Worm (Caenorhabditis elegans) whole organism, young adult: ENCODE results near the gene R05D3.3.

Source experiments
- B0261.1 ChIP-seq: sonication (generic microtip); optimal IDR thresholded peaks from 2 replicates; lab custom pipeline; 2016; ENCODE audit warnings: mild to moderate bottlenecking, missing genetic modification characterization, moderate library complexity, missing compliant biosample characterization
- C17E4.6 ChIP-seq: fragments of 200-800 bp; sonication (Bioruptor generic); IDR thresholded peaks from 2 replicates; pipeline ENCODE4 v1.3.6; 2022; ENCODE audit warnings: missing genetic modification reagents, missing genetic modification characterization, missing compliant biosample characterization
- F10E7.11 ChIP-seq: sonication (generic microtip); optimal IDR thresholded peaks from 2 replicates; lab custom pipeline; 2017; ENCODE audit warnings: mild to moderate bottlenecking, missing genetic modification characterization, moderate library complexity, missing compliant biosample characterization
- F22D6.2 ChIP-seq: sonication (generic microtip); optimal IDR thresholded peaks from 2 replicates; lab custom pipeline; 2016; ENCODE audit warnings: mild to moderate bottlenecking, missing genetic modification characterization, missing compliant biosample characterization
- F23B12.7 ChIP-seq: sonication (generic microtip); optimal IDR thresholded peaks from 2 replicates; lab custom pipeline; 2017; ENCODE audit warnings: missing genetic modification characterization, mild to moderate bottlenecking, missing compliant biosample characterization, antibody characterized with exemption, moderate library complexity; ENCODE audit not compliant: insufficient read depth
- F33H1.4 ChIP-seq: fragments of 200-800 bp; sonication (Bioruptor generic); IDR thresholded peaks from 2 replicates; pipeline ENCODE4 v1.3.6; 2022; ENCODE audit warnings: missing genetic modification reagents, missing genetic modification characterization, missing compliant biosample characterization
- F49E8.2 ChIP-seq: sonication (generic microtip); optimal IDR thresholded peaks from 3 replicates; lab custom pipeline; 2017; ENCODE audit warnings: missing genetic modification characterization, mild to moderate bottlenecking, missing compliant biosample characterization, antibody characterized with exemption, moderate library complexity; ENCODE audit not compliant: insufficient read depth
- F52B5.7 ChIP-seq: sonication (generic microtip); optimal IDR thresholded peaks from 2 replicates; lab custom pipeline; 2016; ENCODE audit warnings: mild to moderate bottlenecking, missing genetic modification characterization, missing compliant biosample characterization
- F57A8.1 ChIP-seq: fragments of 200-800 bp; sonication (Bioruptor generic); optimal IDR thresholded peaks from 2 replicates; lab custom pipeline; 2018; ENCODE audit warnings: mild to moderate bottlenecking, missing genetic modification characterization, moderate library complexity, missing compliant biosample characterization
- F57C9.4 ChIP-seq: sonication (generic microtip); optimal IDR thresholded peaks from 2 replicates; lab custom pipeline; 2017; ENCODE audit warnings: mild to moderate bottlenecking, missing genetic modification characterization, missing compliant biosample characterization
- T07F8.4 ChIP-seq: sonication (generic microtip); optimal IDR thresholded peaks from 2 replicates; lab custom pipeline; 2016; ENCODE audit warnings: mild to moderate bottlenecking, missing genetic modification characterization, moderate library complexity, missing compliant biosample characterization
- T26A5.8 ChIP-seq: sonication (generic microtip); optimal IDR thresholded peaks from 2 replicates; lab custom pipeline; 2016; ENCODE audit warnings: missing genetic modification characterization, missing compliant biosample characterization
- Y53F4B.3 ChIP-seq: fragments of 200-800 bp; sonication (Bioruptor generic); IDR thresholded peaks from 2 replicates; pipeline ENCODE4 v1.3.6; 2022; ENCODE audit warnings: missing genetic modification reagents, missing genetic modification characterization, missing compliant biosample characterization
- Y53G8AR.9 ChIP-seq: fragments of 200-800 bp; sonication (Bioruptor generic); conservative IDR thresholded peaks from 2 replicates; pipeline ENCODE4 v1.3.6; 2022; ENCODE audit warnings: missing genetic modification reagents, missing genetic modification characterization, missing compliant biosample characterization
- Y67H2A.10 ChIP-seq: fragments of 200-800 bp; sonication (Bioruptor generic); conservative IDR thresholded peaks from 2 replicates; pipeline ENCODE4 v1.3.6; 2022; ENCODE audit warnings: missing genetic modification reagents, missing genetic modification characterization, missing compliant biosample characterization
- Y95B8A.8 ChIP-seq: fragments of 200-800 bp; sonication (Bioruptor generic); IDR thresholded peaks from 2 replicates; pipeline ENCODE4 v1.3.6; 2022; ENCODE audit warnings: missing genetic modification reagents, missing genetic modification characterization, missing compliant biosample characterization
- ZK185.1 ChIP-seq: sonication (generic microtip); optimal IDR thresholded peaks from 2 replicates; lab custom pipeline; 2016; ENCODE audit warnings: mild to moderate bottlenecking, missing genetic modification characterization, missing compliant biosample characterization; ENCODE audit not compliant: poor library complexity, severe bottlenecking
- cebp-1 ChIP-seq, 2 experiments: fragments of 200-800 bp in 1 of 2; sonication (Bioruptor generic) in 1 of 2; sonication (generic microtip) in 1 of 2; IDR thresholded peaks in 1 of 2; optimal IDR thresholded peaks in 1 of 2; 2 replicates each; pipeline versions ENCODE4 v1.3.6 to Lab custom; 2017 to 2022; ENCODE audit warnings: missing compliant biosample characterization in 2 of 2, missing genetic modification characterization in 2 of 2, mild to moderate bottlenecking in 1 of 2, missing genetic modification reagents in 1 of 2, moderate library complexity in 1 of 2
- ceh-79 ChIP-seq: sonication (generic microtip); optimal IDR thresholded peaks from 2 replicates; lab custom pipeline; 2017; ENCODE audit warnings: mild to moderate bottlenecking, missing genetic modification characterization, missing compliant biosample characterization
- ceh-91 ChIP-seq: fragments of 200-800 bp; sonication (Bioruptor generic); IDR thresholded peaks from 2 replicates; pipeline ENCODE4 v1.3.6; 2022; ENCODE audit warnings: missing genetic modification reagents, missing genetic modification characterization, missing compliant biosample characterization
- chd-7 ChIP-seq: sonication (generic microtip); optimal IDR thresholded peaks from 2 replicates; lab custom pipeline; 2016; ENCODE audit warnings: mild to moderate bottlenecking, missing genetic modification characterization, moderate library complexity, missing compliant biosample characterization
- dpl-1 ChIP-seq: fragments of 150-350 bp; optimal IDR thresholded peaks from 2 replicates; lab custom pipeline; 2014; ENCODE audit warnings: missing biosample characterization, missing genetic modification reagents, missing genetic modification characterization
- efl-1 ChIP-seq: fragments of 150-350 bp; optimal IDR thresholded peaks from 2 replicates; lab custom pipeline; 2014; ENCODE audit warnings: missing biosample characterization, missing genetic modification reagents, missing genetic modification characterization
- egl-44 ChIP-seq: fragments of 200-800 bp; sonication (Bioruptor generic); IDR thresholded peaks from 2 replicates; pipeline ENCODE4 v1.3.6; 2022; ENCODE audit warnings: missing genetic modification reagents, missing genetic modification characterization, missing compliant biosample characterization
- hlh-12 ChIP-seq: sonication (generic microtip); optimal IDR thresholded peaks from 2 replicates; lab custom pipeline; 2016; ENCODE audit warnings: missing genetic modification characterization, missing compliant biosample characterization
- hsf-1 ChIP-seq: fragments of 200-800 bp; sonication (Bioruptor generic); IDR thresholded peaks from 2 replicates; pipeline ENCODE4 v1.3.6; 2022; ENCODE audit warnings: missing genetic modification reagents, missing genetic modification characterization, missing compliant biosample characterization
- lir-1 ChIP-seq: fragments of 200-800 bp; sonication (Bioruptor generic); conservative IDR thresholded peaks from 2 replicates; pipeline ENCODE4 v1.3.6; 2022; ENCODE audit warnings: missing genetic modification reagents, missing genetic modification characterization, missing compliant biosample characterization
- lsl-1 ChIP-seq: fragments of 200-800 bp; sonication (Bioruptor generic); optimal IDR thresholded peaks from 2 replicates; lab custom pipeline; 2018; ENCODE audit warnings: mild to moderate bottlenecking, missing genetic modification characterization, moderate library complexity, missing compliant biosample characterization
- mel-28 ChIP-seq: sonication (generic microtip); optimal IDR thresholded peaks from 2 replicates; lab custom pipeline; 2016; ENCODE audit warnings: borderline replicate concordance, mild to moderate bottlenecking, missing genetic modification characterization, missing compliant biosample characterization
- nfya-2 ChIP-seq: fragments of 200-800 bp; sonication (Bioruptor generic); IDR thresholded peaks from 2 replicates; pipeline ENCODE4 v1.3.6; 2022; ENCODE audit warnings: missing genetic modification reagents, missing genetic modification characterization, missing compliant biosample characterization
- nfyb-1 ChIP-seq: fragments of 200-800 bp; sonication (Bioruptor generic); IDR thresholded peaks from 2 replicates; pipeline ENCODE4 v1.3.6; 2022; ENCODE audit warnings: missing genetic modification reagents, missing genetic modification characterization, missing compliant biosample characterization
- nhr-179 ChIP-seq: sonication (generic microtip); optimal IDR thresholded peaks from 2 replicates; lab custom pipeline; 2016; ENCODE audit warnings: mild to moderate bottlenecking, missing genetic modification characterization, missing compliant biosample characterization
- nhr-27 ChIP-seq: fragments of 200-800 bp; sonication (Bioruptor generic); optimal IDR thresholded peaks from 2 replicates; lab custom pipeline; 2018; ENCODE audit warnings: mild to moderate bottlenecking, missing genetic modification characterization, moderate library complexity, missing compliant biosample characterization
- pbrm-1 ChIP-seq: fragments of 200-800 bp; sonication (Bioruptor generic); IDR thresholded peaks from 2 replicates; pipeline ENCODE4 v1.3.6; 2022; ENCODE audit warnings: missing genetic modification reagents, missing genetic modification characterization, missing compliant biosample characterization
- rec-8 ChIP-seq, 2 experiments: sonication (generic microtip); optimal IDR thresholded peaks; 2 replicates each; lab custom pipeline; 2016; ENCODE audit warnings: mild to moderate bottlenecking in 2 of 2, missing genetic modification characterization in 2 of 2, missing genetic modification reagents in 2 of 2, missing genotype in 2 of 2, missing biosample characterization in 1 of 2, missing compliant biosample characterization in 1 of 2, moderate library complexity in 1 of 2
- sea-2 ChIP-seq: fragments of 200-800 bp; sonication (Bioruptor generic); IDR thresholded peaks from 2 replicates; pipeline ENCODE4 v1.3.6; 2022; ENCODE audit warnings: missing genetic modification characterization, missing compliant biosample characterization
- snpc-1.3 ChIP-seq: sonication (generic microtip); optimal IDR thresholded peaks from 2 replicates; lab custom pipeline; 2017; ENCODE audit warnings: missing genetic modification characterization, mild to moderate bottlenecking, missing compliant biosample characterization, antibody characterized with exemption, moderate library complexity, missing genotype, missing genetic modification reagents; ENCODE audit not compliant: insufficient read depth
- snpc-3.4 ChIP-seq: sonication (generic microtip); optimal IDR thresholded peaks from 2 replicates; lab custom pipeline; 2017; ENCODE audit warnings: missing genetic modification characterization, mild to moderate bottlenecking, missing compliant biosample characterization, antibody characterized with exemption, moderate library complexity, missing genotype, missing genetic modification reagents
- somi-1 ChIP-seq: fragments of 200-800 bp; sonication (Bioruptor generic); optimal IDR thresholded peaks from 2 replicates; lab custom pipeline; 2018; ENCODE audit warnings: mild to moderate bottlenecking, missing genetic modification characterization, missing compliant biosample characterization
- sptf-2 ChIP-seq: fragments of 200-800 bp; sonication (Bioruptor generic); optimal IDR thresholded peaks from 2 replicates; lab custom pipeline; 2018; ENCODE audit warnings: mild to moderate bottlenecking, missing genetic modification characterization, missing compliant biosample characterization
- tbx-9 ChIP-seq: sonication (generic microtip); optimal IDR thresholded peaks from 2 replicates; lab custom pipeline; 2016; ENCODE audit warnings: borderline replicate concordance, missing genetic modification characterization, inconsistent platforms, missing compliant biosample characterization
- tlf-1 ChIP-seq: fragments of 200-800 bp; sonication (Bioruptor generic); optimal IDR thresholded peaks from 2 replicates; lab custom pipeline; 2018; ENCODE audit warnings: mild to moderate bottlenecking, missing genetic modification characterization, missing compliant biosample characterization
- ztf-22 ChIP-seq: fragments of 200-800 bp; sonication (Bioruptor generic); optimal IDR thresholded peaks from 2 replicates; lab custom pipeline; 2018; ENCODE audit warnings: mild to moderate bottlenecking, missing genetic modification characterization, moderate library complexity, missing compliant biosample characterization
- ztf-25 ChIP-seq: fragments of 200-800 bp; sonication (Bioruptor generic); IDR thresholded peaks from 2 replicates; pipeline ENCODE4 v1.3.6; 2022; ENCODE audit warnings: missing genetic modification reagents, missing genetic modification characterization, missing compliant biosample characterization
- ztf-26 ChIP-seq: sonication (generic microtip); optimal IDR thresholded peaks from 2 replicates; lab custom pipeline; 2017; ENCODE audit warnings: missing genetic modification characterization, missing compliant biosample characterization
- ztf-6 ChIP-seq: fragments of 200-800 bp; sonication (Bioruptor generic); IDR thresholded peaks from 2 replicates; pipeline ENCODE4 v1.3.6; 2022; ENCODE audit warnings: missing genetic modification reagents, missing genetic modification characterization, missing compliant biosample characterization

Gene R05D3.3

ce11 chrIII:8319100-8319499 lies 44.7 kb upstream of the R05D3.3 start, which contains the start of gene F10E9.11:
Gene F10E9.11, minus strand, starts transcription at chrIII:8319260.
- TF ChIP-seq F33H1.4 (GFP tag; lab: Robert Waterston, UW) (peak; percentile 71), C17E4.6 (GFP tag; lab: Robert Waterston, UW) (0 out of 2 replicates have a peak, but pooled peaks have one; percentile 37), F57A8.1 (GFP tag; lab: Kevin White, UChicago) (no peak), hlh-12 (tag; lab: Kevin White, UChicago) (no peak), F57C9.4 (no peak), F10E7.11 (no peak), T07F8.4 (tag; lab: Kevin White, UChicago) (no peak), efl-1 (peak; percentile 90), hsf-1 (0 out of 2 replicates have a peak, but pooled peaks have one; percentile 5), ztf-25 (GFP tag; lab: Robert Waterston, UW) (0 out of 2 replicates have a peak, but pooled peaks have one; percentile 55), nfyb-1 (GFP tag; lab: Robert Waterston, UW) (peak; percentile 64), rec-8 (tag; optimal IDR thresholded peaks at IDR 0.05; lab: Kevin White, UChicago) (peak in 1 of 2 experiments; percentile 66), lir-1 (peak; percentile 82), somi-1 (GFP tag; lab: Kevin White, UChicago) (no peak), snpc-3.4 (tag; lab: Kevin White, UChicago) (no peak), F52B5.7 (no peak), F49E8.2 (tag; lab: Kevin White, UChicago) (peak; percentile 13), nfya-2 (GFP tag; lab: Robert Waterston, UW) (no peak), ztf-6 (GFP tag; lab: Robert Waterston, UW) (peak; percentile 72; the same call in 1 of the 2 replicates), sea-2 (GFP tag; lab: Robert Waterston, UW) (no peak), Y53F4B.3 (GFP tag; lab: Robert Waterston, UW) (no peak), nhr-179 (tag; lab: Kevin White, UChicago) (no peak), Y67H2A.10 (GFP tag; lab: Robert Waterston, UW) (no peak; the same call in 1 of the 2 replicates), cebp-1 (GFP tag; IDR thresholded peaks at IDR 0.05; lab: Robert Waterston, UW) (0 out of 2 replicates have a peak, but pooled peaks have one; percentile 25), cebp-1 (tag; optimal IDR thresholded peaks at IDR 0.05; lab: Kevin White, UChicago) (no peak), ceh-91 (GFP tag; lab: Robert Waterston, UW) (0 out of 2 replicates have a peak, but pooled peaks have one; percentile 55), B0261.1 (no peak), lsl-1 (GFP tag; lab: Kevin White, UChicago) (peak; percentile 69), T26A5.8 (no peak), sptf-2 (GFP tag; lab: Kevin White, UChicago) (no peak), tlf-1 (GFP tag; lab: Kevin White, UChicago) (peak; percentile 28), pbrm-1 (GFP tag; lab: Robert Waterston, UW) (peak; percentile 78), snpc-1.3 (peak; percentile 43), tbx-9 (tag; lab: Kevin White, UChicago) (no peak), egl-44 (GFP tag; lab: Robert Waterston, UW) (no peak), F23B12.7 (peak; percentile 39), Y53G8AR.9 (GFP tag; lab: Robert Waterston, UW) (peak; percentile 62; the same call in 1 of the 2 replicates), mel-28 (tag; lab: Kevin White, UChicago) (no peak), ztf-26 (tag; lab: Kevin White, UChicago) (no peak), ceh-79 (tag; lab: Kevin White, UChicago) (no peak), ZK185.1 (tag; lab: Kevin White, UChicago) (peak; percentile 88), dpl-1 (GFP tag; lab: Kevin White, UChicago) (peak; percentile 88), Y95B8A.8 (GFP tag; lab: Robert Waterston, UW) (peak; percentile 58; the same call in 1 of the 2 replicates), nhr-27 (tag; lab: Kevin White, UChicago) (no peak), ztf-22 (GFP tag; lab: Kevin White, UChicago) (no peak), F22D6.2 (tag; lab: Kevin White, UChicago) (no peak), chd-7 (tag; lab: Kevin White, UChicago) (peak; percentile 36)
